Worm (Caenorhabditis elegans): Measurements from ENCODE around the gene F02E11.7.

DNA sequence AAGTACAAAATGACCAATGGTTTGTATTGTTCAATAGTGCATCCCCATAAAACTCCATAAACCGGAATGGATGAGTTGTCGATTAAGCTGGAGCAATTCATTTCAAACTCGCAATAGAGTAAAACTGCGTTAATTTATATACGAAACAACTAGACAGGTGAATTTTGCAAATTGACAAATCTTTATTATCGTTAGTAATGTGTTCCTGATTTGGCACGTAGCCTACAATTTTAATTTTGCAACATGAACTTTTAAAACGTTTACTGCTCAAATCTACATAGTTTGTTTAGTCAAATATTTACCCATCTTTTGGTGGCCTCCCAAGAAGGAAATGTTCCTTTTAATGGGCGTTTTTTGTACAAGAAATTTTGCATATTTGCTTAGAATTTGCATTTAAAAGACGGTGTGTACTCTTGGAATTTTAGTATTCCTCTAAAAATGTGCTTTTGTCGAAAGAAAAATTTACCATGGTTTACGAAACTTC lies 30.4 kb upstream of the F02E11.7 start, which contains the start of the genes srz-67 and C17F4.11:
- TF ChIP-seq jun-1 (tag; optimal IDR thresholded peaks at IDR 0.05) (no peak), unc-62 (GFP tag; optimal IDR thresholded peaks at IDR 0.05) (no peak), aly-2 (tag; optimal IDR thresholded peaks at IDR 0.05) (no peak), blmp-1 (tag; optimal IDR thresholded peaks at IDR 0.05) (no peak), lin-15B (tag; optimal IDR thresholded peaks at IDR 0.05) (no peak), tbx-2 (tag; optimal IDR thresholded peaks at IDR 0.05) (no peak), pqm-1 (tag; optimal IDR thresholded peaks at IDR 0.05) (no peak), dpl-1 (GFP tag; optimal IDR thresholded peaks at IDR 0.05) (no peak)

All from whole organism, L1 larva.